Worm (Caenorhabditis elegans) whole organism, L4 larva: ENCODE data around the gene F42C5.4.

Experiments
- F44E2.7 ChIP-seq: fragments of 200-800 bp; sonication (Bioruptor generic); IDR thresholded peaks from 2 replicates; pipeline ENCODE4 v2.1.2; 2022; ENCODE audit warnings: missing genetic modification characterization, missing compliant biosample characterization
- dve-1 ChIP-seq: sonication (generic microtip); optimal IDR thresholded peaks from 2 replicates; lab custom pipeline; 2017; ENCODE audit warnings: antibody characterized with exemption, mild to moderate bottlenecking, missing genetic modification characterization, missing compliant biosample characterization; ENCODE audit not compliant: insufficient read depth
- egl-43 ChIP-seq: fragments of 200-800 bp; sonication (Bioruptor generic); IDR thresholded peaks from 2 replicates; pipeline ENCODE4 v1.3.6; 2022; ENCODE audit warnings: missing genetic modification reagents, missing genetic modification characterization, missing compliant biosample characterization
- fkh-10 ChIP-seq: fragments of 150-350 bp; optimal IDR thresholded peaks from 2 replicates; lab custom pipeline; 2014; ENCODE audit warnings: missing biosample characterization, missing genetic modification reagents, missing genetic modification characterization
- mep-1 ChIP-seq: fragments of 150-350 bp; sonication (generic microtip); optimal IDR thresholded peaks from 3 replicates; lab custom pipeline; 2014; ENCODE audit warnings: missing biosample characterization, missing genetic modification characterization
- mxl-2 ChIP-seq: fragments of 200-800 bp; sonication (Bioruptor generic); conservative IDR thresholded peaks from 2 replicates; pipeline ENCODE4 v1.3.6; 2022; ENCODE audit warnings: missing genetic modification reagents, missing genetic modification characterization, missing compliant biosample characterization
- nhr-10 ChIP-seq: fragments of 150-350 bp; optimal IDR thresholded peaks from 2 replicates; lab custom pipeline; 2014; ENCODE audit warnings: missing biosample characterization, missing genetic modification characterization
- nhr-11 ChIP-seq: fragments of 150-350 bp; optimal IDR thresholded peaks from 2 replicates; lab custom pipeline; 2014; ENCODE audit warnings: missing biosample characterization, missing genetic modification characterization
- nhr-237 ChIP-seq: sonication (generic microtip); optimal IDR thresholded peaks from 2 replicates; lab custom pipeline; 2017; ENCODE audit warnings: missing biosample characterization, missing genetic modification characterization
- pqm-1 ChIP-seq: sonication (generic microtip); optimal IDR thresholded peaks from 2 replicates; lab custom pipeline; 2017; ENCODE audit warnings: missing biosample characterization, missing genetic modification characterization
- sdz-12 ChIP-seq: fragments of 200-800 bp; sonication (Bioruptor generic); optimal IDR thresholded peaks from 2 replicates; lab custom pipeline; 2018; ENCODE audit warnings: mild to moderate bottlenecking, missing genetic modification characterization, missing compliant biosample characterization
- snpc-4 ChIP-seq: fragments of 150-350 bp; optimal IDR thresholded peaks from 2 replicates; lab custom pipeline; 2014; ENCODE audit warnings: missing biosample characterization, missing genetic modification characterization

DNA sequence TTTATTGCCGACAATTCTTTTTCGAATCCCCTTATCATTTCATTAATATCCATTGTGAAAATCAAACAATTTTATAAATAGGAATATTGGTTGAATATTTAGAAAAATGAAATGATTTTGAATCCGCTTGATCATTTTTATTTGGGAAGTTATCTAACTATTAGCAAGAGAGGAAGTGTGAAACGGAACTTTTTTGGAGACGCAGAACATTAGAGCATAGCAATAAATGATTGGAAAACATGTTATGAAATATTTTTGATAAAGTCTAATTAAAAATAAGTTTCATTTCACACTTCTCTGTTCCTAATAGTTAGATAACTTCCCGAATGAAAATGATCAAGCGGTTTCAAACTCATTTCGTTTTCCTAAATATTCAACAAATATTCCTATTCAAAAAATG is 4.5 kb downstream of the F42C5.4 start, which contains the start of gene F42C5.3:
- TF ChIP-seq dve-1 (tag; lab: Kevin White, UChicago) (no peak), nhr-10 (no peak), mxl-2 (GFP tag; lab: Robert Waterston, UW) (no peak), snpc-4 (tag; lab: Kevin White, UChicago) (no peak), egl-43 (GFP tag; lab: Robert Waterston, UW) (no peak), fkh-10 (GFP tag; lab: Kevin White, UChicago) (no peak), pqm-1 (tag; lab: Kevin White, UChicago) (no peak), F44E2.7 (GFP tag; lab: Robert Waterston, UW) (no peak), nhr-11 (tag; lab: Kevin White, UChicago) (no peak), nhr-237 (no peak), mep-1 (tag; lab: Kevin White, UChicago) (no peak), sdz-12 (GFP tag; lab: Kevin White, UChicago) (no peak)
